Worm (Caenorhabditis elegans) whole organism, L4 larva: ENCODE results near the gene dpy-28.

ENCODE experiments used
- F26F4.8 ChIP-seq: fragments of 200-800 bp; sonication (Bioruptor generic); conservative IDR thresholded peaks from 2 replicates; pipeline ENCODE4 v1.3.6; 2022; ENCODE audit warnings: missing genetic modification characterization, missing compliant biosample characterization
- T20F7.1 ChIP-seq: fragments of 200-800 bp; sonication (Bioruptor generic); optimal IDR thresholded peaks from 2 replicates; lab custom pipeline; 2018; ENCODE audit warnings: mild to moderate bottlenecking, missing genetic modification characterization, missing compliant biosample characterization
- Y105C5A.15 ChIP-seq: fragments of 200-800 bp; sonication (Bioruptor generic); IDR thresholded peaks from 2 replicates; pipeline ENCODE4 v1.3.6; 2022; ENCODE audit warnings: missing genetic modification characterization, missing compliant biosample characterization
- aha-1 ChIP-seq: fragments of 150-350 bp; peaks from one replicate; lab custom pipeline; 2014; ENCODE audit warnings: missing biosample characterization, missing genetic modification characterization
- attf-4 ChIP-seq: sonication (generic microtip); optimal IDR thresholded peaks from 3 replicates; lab custom pipeline; 2017; ENCODE audit warnings: missing biosample characterization, missing genetic modification characterization
- ceh-20 ChIP-seq: fragments of 200-800 bp; sonication (Bioruptor generic); IDR thresholded peaks from 2 replicates; pipeline ENCODE4 v1.3.6; 2022; ENCODE audit warnings: missing genetic modification reagents, missing genetic modification characterization, missing compliant biosample characterization
- ceh-28 ChIP-seq: fragments of 150-350 bp; optimal IDR thresholded peaks from 2 replicates; lab custom pipeline; 2014; ENCODE audit warnings: missing biosample characterization, missing genetic modification reagents, missing genetic modification characterization
- ceh-44 ChIP-seq: fragments of 200-800 bp; sonication (Bioruptor generic); IDR thresholded peaks from 2 replicates; pipeline ENCODE4 v1.3.6; 2022; ENCODE audit warnings: missing genetic modification reagents, missing genetic modification characterization, missing compliant biosample characterization
- cey-2 ChIP-seq: sonication (generic microtip); optimal IDR thresholded peaks from 3 replicates; lab custom pipeline; 2017; ENCODE audit warnings: missing genetic modification characterization, mild to moderate bottlenecking, missing compliant biosample characterization, antibody characterized with exemption, borderline replicate concordance; ENCODE audit not compliant: insufficient read depth
- daf-12 ChIP-seq: fragments of 150-350 bp; optimal IDR thresholded peaks from 2 replicates; lab custom pipeline; 2014; ENCODE audit warnings: missing biosample characterization, missing genetic modification reagents, missing genetic modification characterization
- daf-16 ChIP-seq, 3 experiments: sonication (generic microtip); optimal IDR thresholded peaks; 2 replicates each; lab custom pipeline; 2016 to 2017; ENCODE audit warnings: missing genetic modification characterization in 3 of 3, missing genetic modification reagents in 3 of 3, mild to moderate bottlenecking in 2 of 3, missing compliant biosample characterization in 2 of 3, missing biosample characterization in 1 of 3, moderate library complexity in 1 of 3
- dmd-6 ChIP-seq: fragments of 200-800 bp; sonication (Bioruptor generic); IDR thresholded peaks from 2 replicates; pipeline ENCODE4 v1.3.6; 2022; ENCODE audit warnings: missing genetic modification reagents, missing genetic modification characterization, missing compliant biosample characterization
- dmd-8 ChIP-seq: fragments of 200-800 bp; sonication (Bioruptor generic); IDR thresholded peaks from 2 replicates; pipeline ENCODE4 v1.3.6; 2022; ENCODE audit warnings: missing genetic modification characterization, missing compliant biosample characterization
- dve-1 ChIP-seq: sonication (generic microtip); optimal IDR thresholded peaks from 2 replicates; lab custom pipeline; 2017; ENCODE audit warnings: antibody characterized with exemption, mild to moderate bottlenecking, missing genetic modification characterization, missing compliant biosample characterization; ENCODE audit not compliant: insufficient read depth
- egl-43 ChIP-seq: fragments of 200-800 bp; sonication (Bioruptor generic); IDR thresholded peaks from 2 replicates; pipeline ENCODE4 v1.3.6; 2022; ENCODE audit warnings: missing genetic modification reagents, missing genetic modification characterization, missing compliant biosample characterization
- fkh-10 ChIP-seq: fragments of 150-350 bp; optimal IDR thresholded peaks from 2 replicates; lab custom pipeline; 2014; ENCODE audit warnings: missing biosample characterization, missing genetic modification reagents, missing genetic modification characterization
- gei-8 ChIP-seq: fragments of 200-800 bp; sonication (Bioruptor generic); optimal IDR thresholded peaks from 2 replicates; lab custom pipeline; 2018; ENCODE audit warnings: mild to moderate bottlenecking, missing genetic modification characterization, missing compliant biosample characterization
- hlh-11 ChIP-seq: fragments of 200-800 bp; sonication (Bioruptor generic); optimal IDR thresholded peaks from 2 replicates; lab custom pipeline; 2018; ENCODE audit warnings: mild to moderate bottlenecking, missing genetic modification characterization, missing compliant biosample characterization
- hlh-30 ChIP-seq: sonication (generic microtip); optimal IDR thresholded peaks from 2 replicates; lab custom pipeline; 2017; ENCODE audit warnings: antibody characterized with exemption, mild to moderate bottlenecking, missing genetic modification characterization, missing compliant biosample characterization; ENCODE audit not compliant: insufficient read depth
- lin-1 ChIP-seq: fragments of 200-800 bp; sonication (Bioruptor generic); IDR thresholded peaks from 2 replicates; pipeline ENCODE4 v1.3.6; 2022; ENCODE audit warnings: missing genetic modification reagents, missing genetic modification characterization, missing compliant biosample characterization
- lir-3 ChIP-seq: sonication (generic microtip); optimal IDR thresholded peaks from 2 replicates; lab custom pipeline; 2016; ENCODE audit warnings: mild to moderate bottlenecking, missing genetic modification characterization, missing compliant biosample characterization
- mdl-1 ChIP-seq, 2 experiments: fragments of 150-350 bp in 1 of 2; sonication (generic microtip) in 1 of 2; optimal IDR thresholded peaks; 2 replicates each; lab custom pipeline; 2014 to 2017; ENCODE audit warnings: missing biosample characterization in 2 of 2, missing genetic modification characterization in 2 of 2
- mes-2 ChIP-seq: sonication (generic microtip); optimal IDR thresholded peaks from 2 replicates; lab custom pipeline; 2016; ENCODE audit warnings: missing genotype, mild to moderate bottlenecking, missing genetic modification characterization, missing compliant biosample characterization; ENCODE audit not compliant: poor library complexity, severe bottlenecking
- nhr-10 ChIP-seq: fragments of 150-350 bp; optimal IDR thresholded peaks from 2 replicates; lab custom pipeline; 2014; ENCODE audit warnings: missing biosample characterization, missing genetic modification characterization
- nhr-102 ChIP-seq: sonication (generic microtip); optimal IDR thresholded peaks from 2 replicates; lab custom pipeline; 2016; ENCODE audit warnings: mild to moderate bottlenecking, missing genetic modification characterization, moderate library complexity, missing compliant biosample characterization
- nhr-11 ChIP-seq: fragments of 150-350 bp; optimal IDR thresholded peaks from 2 replicates; lab custom pipeline; 2014; ENCODE audit warnings: missing biosample characterization, missing genetic modification characterization
- nhr-28 ChIP-seq: fragments of 150-350 bp; optimal IDR thresholded peaks from 2 replicates; lab custom pipeline; 2014; ENCODE audit warnings: missing biosample characterization, missing genetic modification characterization
- nhr-41 ChIP-seq: fragments of 200-800 bp; sonication (Bioruptor generic); IDR thresholded peaks from 2 replicates; pipeline ENCODE4 v1.3.6; 2022; ENCODE audit warnings: missing genetic modification reagents, missing genetic modification characterization, missing compliant biosample characterization
- nhr-42 ChIP-seq: fragments of 200-800 bp; sonication (Bioruptor generic); IDR thresholded peaks from 2 replicates; pipeline ENCODE4 v1.3.6; 2022; ENCODE audit warnings: missing genetic modification characterization, missing compliant biosample characterization
- nhr-48 ChIP-seq: sonication (generic microtip); optimal IDR thresholded peaks from 2 replicates; lab custom pipeline; 2016; ENCODE audit warnings: mild to moderate bottlenecking, missing genetic modification characterization, missing compliant biosample characterization
- nhr-77 ChIP-seq: fragments of 150-350 bp; optimal IDR thresholded peaks from 2 replicates; lab custom pipeline; 2014; ENCODE audit warnings: missing biosample characterization, missing genetic modification characterization
- pha-4 ChIP-seq, 2 experiments: fragments of 150-350 bp in 1 of 2; fragments of 200-800 bp in 1 of 2; sonication (Bioruptor generic) in 1 of 2; IDR thresholded peaks in 1 of 2; optimal IDR thresholded peaks in 1 of 2; 2 replicates each; pipeline versions ENCODE4 v1.3.6 to Lab custom; 2014 to 2022; ENCODE audit warnings: missing genetic modification characterization in 2 of 2, missing genetic modification reagents in 2 of 2, missing biosample characterization in 1 of 2, missing compliant biosample characterization in 1 of 2
- php-3 ChIP-seq: fragments of 200-800 bp; sonication (Bioruptor generic); IDR thresholded peaks from 2 replicates; pipeline ENCODE4 v1.3.6; 2022; ENCODE audit warnings: missing genetic modification reagents, missing genetic modification characterization, missing compliant biosample characterization
- pqm-1 ChIP-seq: sonication (generic microtip); optimal IDR thresholded peaks from 2 replicates; lab custom pipeline; 2017; ENCODE audit warnings: missing biosample characterization, missing genetic modification characterization
- sdz-12 ChIP-seq: fragments of 200-800 bp; sonication (Bioruptor generic); optimal IDR thresholded peaks from 2 replicates; lab custom pipeline; 2018; ENCODE audit warnings: mild to moderate bottlenecking, missing genetic modification characterization, missing compliant biosample characterization
- set-16 ChIP-seq: fragments of 200-800 bp; sonication (Bioruptor generic); IDR thresholded peaks from 2 replicates; pipeline ENCODE4 v1.3.6; 2022; ENCODE audit warnings: missing genetic modification reagents, missing genetic modification characterization, missing compliant biosample characterization
- snpc-4 ChIP-seq: fragments of 150-350 bp; optimal IDR thresholded peaks from 2 replicates; lab custom pipeline; 2014; ENCODE audit warnings: missing biosample characterization, missing genetic modification characterization
- spr-1 ChIP-seq: sonication (generic microtip); optimal IDR thresholded peaks from 2 replicates; lab custom pipeline; 2016; ENCODE audit warnings: mild to moderate bottlenecking, missing genetic modification characterization, missing compliant biosample characterization
- tra-1 ChIP-seq: fragments of 200-800 bp; sonication (Bioruptor generic); IDR thresholded peaks from 2 replicates; pipeline ENCODE4 v1.3.6; 2022; ENCODE audit warnings: missing genetic modification reagents, missing genetic modification characterization, missing compliant biosample characterization
- unc-39 ChIP-seq: sonication (generic microtip); optimal IDR thresholded peaks from 2 replicates; lab custom pipeline; 2017; ENCODE audit warnings: missing biosample characterization, missing genetic modification characterization
- unc-62 ChIP-seq, 3 experiments: fragments of 150-350 bp in 1 of 3; sonication (generic microtip); optimal IDR thresholded peaks in 2 of 3; peaks in 1 of 3; 1 replicate in 1 of 3; 2 replicates in 2 of 3; lab custom pipeline; 2014 to 2017; ENCODE audit warnings: missing biosample characterization in 3 of 3, missing genetic modification characterization in 3 of 3, missing genetic modification reagents in 3 of 3, missing genotype in 1 of 3
- zip-11 ChIP-seq: fragments of 200-800 bp; sonication (Bioruptor generic); IDR thresholded peaks from 2 replicates; pipeline ENCODE4 v1.3.6; 2022; ENCODE audit warnings: missing genetic modification characterization, missing compliant biosample characterization
- ztf-7 ChIP-seq: fragments of 150-350 bp; optimal IDR thresholded peaks from 2 replicates; lab custom pipeline; 2014; ENCODE audit warnings: missing biosample characterization, missing genetic modification characterization

dpy-28 gene

DNA sequence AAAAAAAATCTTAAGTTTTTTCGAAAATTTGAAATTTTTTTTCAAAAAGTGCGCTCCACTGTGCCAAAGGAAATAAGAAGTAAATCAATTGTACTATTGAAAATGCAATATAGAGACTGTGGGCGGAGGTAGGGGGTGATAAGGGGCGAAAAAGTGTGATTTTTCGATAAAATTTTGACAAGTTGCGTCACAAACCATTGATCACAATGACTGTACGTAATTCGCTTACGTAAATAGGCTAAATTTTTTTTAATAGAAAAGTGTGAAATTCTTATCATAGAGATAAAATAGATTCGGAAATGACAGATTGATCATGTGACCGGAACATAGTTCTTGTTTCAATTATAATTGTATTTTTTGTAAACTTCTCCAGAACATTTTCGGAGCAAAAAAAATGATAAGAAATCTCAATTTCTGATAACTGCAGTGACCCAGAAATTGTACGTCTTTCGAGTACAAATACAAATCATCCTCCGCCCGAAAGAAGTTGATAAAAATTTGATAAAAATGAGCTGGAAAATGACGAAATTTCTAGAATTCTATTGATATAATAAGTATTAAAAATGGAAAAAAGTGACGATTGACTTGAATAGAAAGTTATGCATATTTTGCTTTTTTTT lies 59.7 kb downstream of the dpy-28 start:
- TF ChIP-seq nhr-28 (tag; lab: Kevin White, UChicago) (peak; percentile 69), aha-1 (tag; lab: Kevin White, UChicago) (no peak), hlh-11 (tag; lab: Kevin White, UChicago) (peak; percentile 82), ztf-7 (tag; lab: Kevin White, UChicago) (peak; percentile 30), pqm-1 (peak; percentile 62), hlh-30 (tag; lab: Kevin White, UChicago) (peak; percentile 78), pha-4 (GFP tag; IDR thresholded peaks at IDR 0.05; lab: Robert Waterston, UW) (peak; percentile 20; the same call in 1 of the 2 replicates), pha-4 (tag; optimal IDR thresholded peaks at IDR 0.05; lab: Kevin White, UChicago) (no peak), nhr-77 (tag; lab: Kevin White, UChicago) (peak; percentile 37), nhr-10 (tag; lab: Kevin White, UChicago) (no peak), dve-1 (tag; lab: Kevin White, UChicago) (peak; percentile 96), ceh-20 (GFP tag; lab: Robert Waterston, UW) (0 out of 2 replicates have a peak, but pooled peaks have one; percentile 57), fkh-10 (GFP tag; lab: Kevin White, UChicago) (no peak), daf-12 (tag; lab: Kevin White, UChicago) (no peak), daf-16 (GFP tag; optimal IDR thresholded peaks at IDR 0.05; lab: Kevin White, UChicago) (peak in 1 of 2 experiments; percentile 45), daf-16 (tag; optimal IDR thresholded peaks at IDR 0.05; lab: Kevin White, UChicago) (peak; percentile 88), dmd-6 (peak; percentile 82), nhr-48 (peak; percentile 69), egl-43 (no peak), lin-1 (GFP tag; lab: Robert Waterston, UW) (peak; percentile 33; the same call in 1 of the 2 replicates), gei-8 (GFP tag; lab: Kevin White, UChicago) (no peak), php-3 (GFP tag; lab: Robert Waterston, UW) (peak; percentile 94), T20F7.1 (peak; percentile 61), mdl-1 (tag; optimal IDR thresholded peaks at IDR 0.05; lab: Kevin White, UChicago) (peak in 1 of 2 experiments; percentile 15), F26F4.8 (GFP tag; lab: Robert Waterston, UW) (no peak), set-16 (GFP tag; lab: Robert Waterston, UW) (no peak), nhr-102 (tag; lab: Kevin White, UChicago) (peak; percentile 69), dmd-8 (GFP tag; lab: Robert Waterston, UW) (no peak), zip-11 (GFP tag; lab: Robert Waterston, UW) (no peak), tra-1 (GFP tag; lab: Robert Waterston, UW) (peak; percentile 78)

DNA sequence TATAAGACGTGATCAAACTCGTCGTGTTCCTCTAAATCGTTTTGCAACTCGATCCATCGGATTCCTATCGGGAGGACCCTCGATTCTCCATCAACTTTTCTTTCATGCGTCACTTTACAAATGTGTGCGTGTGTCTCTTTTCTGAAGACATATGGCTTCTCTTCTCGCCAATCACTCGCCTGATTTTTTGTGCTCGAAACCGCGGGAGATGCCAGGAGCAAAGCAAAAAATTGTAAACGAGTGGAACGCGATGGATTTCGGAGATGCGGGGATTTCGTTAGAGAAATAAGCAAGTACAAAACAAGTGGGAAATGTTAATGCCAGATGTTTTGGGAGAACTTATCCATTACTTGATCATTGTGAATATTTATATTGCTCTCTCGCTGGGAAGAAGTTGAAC lies 61.3 kb downstream of the dpy-28 start:
- no peak for TF ChIP-seq cey-2 (tag; lab: Kevin White, UChicago)
- peak in 1 of 2 experiments; percentile 33 for TF ChIP-seq unc-62 (GFP tag; optimal IDR thresholded peaks at IDR 0.05 in 1 of 2; lab: Kevin White, UChicago)
- no peak for TF ChIP-seq unc-62 (tag; optimal IDR thresholded peaks at IDR 0.05; lab: Kevin White, UChicago)
- TF ChIP-seq spr-1 (tag; lab: Kevin White, UChicago): no peak
- peak; percentile 21 for TF ChIP-seq nhr-11
- TF ChIP-seq daf-16 (GFP tag; optimal IDR thresholded peaks at IDR 0.05; lab: Kevin White, UChicago): peak in 1 of 2 experiments; percentile 21
- no peak for TF ChIP-seq daf-16 (tag; optimal IDR thresholded peaks at IDR 0.05; lab: Kevin White, UChicago)
- no peak for TF ChIP-seq lir-3
- TF ChIP-seq pqm-1: no peak
- TF ChIP-seq nhr-41 (GFP tag; lab: Robert Waterston, UW): no peak
- no peak for TF ChIP-seq php-3 (GFP tag; lab: Robert Waterston, UW)
- TF ChIP-seq set-16 (GFP tag; lab: Robert Waterston, UW): no peak
- no peak for TF ChIP-seq sdz-12 (GFP tag; lab: Kevin White, UChicago)
- TF ChIP-seq mdl-1 (tag; optimal IDR thresholded peaks at IDR 0.05; lab: Kevin White, UChicago): no peak
- no peak for TF ChIP-seq Y105C5A.15 (GFP tag; lab: Robert Waterston, UW)
- TF ChIP-seq mes-2: no peak
- TF ChIP-seq snpc-4: no peak
- no peak for TF ChIP-seq unc-39 (tag; lab: Kevin White, UChicago)
- TF ChIP-seq gei-8 (GFP tag; lab: Kevin White, UChicago): no peak
- TF ChIP-seq tra-1 (GFP tag; lab: Robert Waterston, UW): no peak
- no peak for TF ChIP-seq attf-4
- no peak for TF ChIP-seq aha-1 (tag; lab: Kevin White, UChicago)
- TF ChIP-seq ceh-44 (GFP tag; lab: Robert Waterston, UW): no peak
- no peak for TF ChIP-seq egl-43
- TF ChIP-seq nhr-42 (GFP tag; lab: Robert Waterston, UW): no peak
- TF ChIP-seq ceh-28: no peak
- TF ChIP-seq, all 104 proteins: peak for 3
